Fruit fly (Drosophila melanogaster): ENCODE results near the gene CG5592.

CG5592 gene

DNA sequence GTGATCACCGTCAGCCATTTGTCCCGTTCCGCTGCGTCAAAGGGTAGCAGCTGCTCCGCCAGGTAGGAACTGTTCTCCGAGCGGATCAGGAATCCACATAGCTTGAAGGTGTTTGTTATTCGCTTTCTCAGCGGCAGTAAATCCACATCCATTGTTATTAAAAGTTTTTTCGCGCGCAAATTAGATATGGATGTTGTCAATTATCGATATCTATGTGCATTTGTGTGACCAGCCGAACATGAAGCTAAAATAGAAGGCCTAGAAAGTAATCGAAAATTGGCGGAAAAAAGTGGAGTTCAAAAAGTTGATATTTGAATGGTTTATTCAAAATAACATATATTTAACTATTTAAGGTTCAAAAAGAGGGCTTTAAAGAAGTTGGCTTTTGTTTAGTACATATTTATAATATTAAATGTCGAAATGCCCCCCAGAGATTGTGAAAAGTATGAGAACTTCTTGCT lies at the start of gene CG5592, which contains the start of gene PolE2:
Gene CG5592, plus strand, starts transcription at position 411 of the 461 bp plus-strand sequence.
Gene PolE2, minus strand, starts transcription at position 208 of the 461 bp plus-strand sequence.
- TF ChIP-seq psq (optimal IDR thresholded peaks at IDR 0.05) (no peak), Dll (optimal IDR thresholded peaks at IDR 0.05) (no peak), pan (optimal IDR thresholded peaks at IDR 0.05) (no peak)

DNA sequence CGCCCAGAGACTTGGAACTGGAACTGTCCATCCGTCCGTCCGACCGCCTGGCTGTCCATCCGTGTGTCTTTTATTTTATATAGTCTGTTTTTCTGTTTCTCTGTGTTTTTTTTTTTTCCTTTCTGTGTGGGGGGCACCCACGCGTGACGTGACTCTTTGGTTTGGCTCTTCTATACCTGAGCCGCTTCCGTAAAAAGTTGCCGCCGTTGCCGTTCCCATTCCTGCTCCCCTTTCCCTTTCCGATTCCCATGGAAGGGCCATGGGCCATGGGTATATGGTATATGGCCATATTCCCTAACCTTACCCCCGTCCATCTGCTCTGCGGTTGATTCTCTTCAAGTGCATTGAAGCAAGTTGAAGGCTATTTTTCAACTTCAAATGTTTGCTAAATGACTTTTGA lies 48.5 kb upstream of the CG5592 start:
- TF ChIP-seq psq (optimal IDR thresholded peaks at IDR 0.05) (no peak), EcR (GFP tag; optimal IDR thresholded peaks at IDR 0.05) (no peak), CG8478 (optimal IDR thresholded peaks at IDR 0.05) (no peak), pan (optimal IDR thresholded peaks at IDR 0.05) (no peak), Dll (optimal IDR thresholded peaks at IDR 0.05) (no peak), usp (GFP tag; optimal IDR thresholded peaks at IDR 0.05) (no peak)

DNA sequence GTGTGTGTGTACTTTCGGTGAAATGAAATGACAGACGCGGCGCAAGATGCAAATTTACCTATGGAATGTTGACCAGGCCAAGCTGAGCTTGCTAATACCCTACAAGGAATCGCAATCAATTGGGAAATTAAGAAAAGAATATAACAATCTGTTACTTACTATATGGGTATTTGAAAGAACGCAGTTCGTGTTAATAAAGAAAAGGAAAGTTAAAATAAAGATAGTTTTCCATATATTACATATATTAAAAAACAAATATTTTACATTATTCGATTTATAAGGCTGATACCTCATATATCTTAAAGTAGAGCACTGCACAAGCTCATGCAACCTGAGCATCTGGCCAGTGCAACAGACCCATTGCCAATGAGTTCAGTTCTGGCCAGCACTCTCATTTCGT lies 45.8 kb upstream of the CG5592 start:
- TF ChIP-seq usp (GFP tag; optimal IDR thresholded peaks at IDR 0.05): no peak
- no peak for TF ChIP-seq CG8478 (optimal IDR thresholded peaks at IDR 0.05)
- TF ChIP-seq EcR (GFP tag; optimal IDR thresholded peaks at IDR 0.05): no peak
- no peak for TF ChIP-seq pan (optimal IDR thresholded peaks at IDR 0.05)
- TF ChIP-seq Dll (optimal IDR thresholded peaks at IDR 0.05): no peak
- TF ChIP-seq psq (optimal IDR thresholded peaks at IDR 0.05): no peak

DNA sequence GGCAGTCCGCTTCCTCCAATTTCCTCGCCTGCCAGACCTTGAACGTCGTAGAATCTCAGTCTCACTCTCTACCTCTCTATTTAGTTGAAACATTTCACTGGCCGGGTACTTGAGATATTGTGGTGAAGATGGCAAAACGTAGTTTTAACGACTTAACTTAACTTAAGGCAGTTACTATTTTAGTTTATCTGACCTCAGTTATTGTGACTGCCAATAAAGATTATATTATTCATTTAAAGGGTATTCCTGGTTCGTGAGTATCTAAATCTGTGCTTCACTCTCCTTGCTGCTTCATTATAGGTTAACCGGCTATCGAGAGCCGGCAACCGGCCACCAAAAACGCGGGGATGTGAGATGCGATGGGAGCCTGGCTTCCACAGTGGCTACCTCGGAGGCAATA lies 42.3 kb upstream of the CG5592 start:
- TF ChIP-seq CG8478 (optimal IDR thresholded peaks at IDR 0.05) (no peak), EcR (GFP tag; optimal IDR thresholded peaks at IDR 0.05) (no peak), usp (GFP tag; optimal IDR thresholded peaks at IDR 0.05) (no peak), pan (optimal IDR thresholded peaks at IDR 0.05) (no peak), psq (optimal IDR thresholded peaks at IDR 0.05) (no peak), Dll (optimal IDR thresholded peaks at IDR 0.05) (no peak)

DNA sequence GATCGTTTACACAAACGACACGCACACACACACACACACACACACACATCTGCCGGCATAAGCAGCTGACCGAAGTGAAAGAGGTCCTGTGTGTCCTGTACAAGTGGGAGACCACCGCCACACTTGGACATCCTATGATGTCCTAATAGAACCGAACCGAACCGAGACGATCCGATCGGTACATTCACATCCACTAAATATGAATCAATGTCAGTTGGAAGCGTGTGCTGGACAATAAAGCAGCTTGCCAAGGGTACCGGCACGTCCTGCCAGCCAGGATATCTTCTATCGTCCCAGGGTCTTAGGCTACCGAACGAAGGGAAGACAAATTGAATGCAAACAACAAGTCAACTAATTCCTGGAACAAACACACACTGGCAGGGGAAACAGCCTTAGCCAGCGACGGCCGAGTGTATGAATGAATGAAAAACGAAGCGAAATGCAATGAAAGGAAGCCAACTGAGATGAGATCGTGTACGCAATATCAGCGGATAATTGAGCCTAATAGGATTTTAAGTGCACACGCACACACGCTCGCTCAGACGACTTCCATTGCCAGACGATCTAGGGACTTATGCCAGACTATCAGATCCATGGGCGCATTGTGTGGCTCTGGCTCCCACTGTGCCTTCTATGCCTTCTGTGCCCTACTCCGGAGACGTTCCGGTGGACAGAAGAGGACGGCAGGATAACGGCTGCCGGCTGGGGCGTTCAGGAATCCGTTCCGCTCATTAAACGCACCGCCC lies 41.2 kb upstream of the CG5592 start:
- TF ChIP-seq CG8478 (optimal IDR thresholded peaks at IDR 0.05): no peak
- TF ChIP-seq psq (optimal IDR thresholded peaks at IDR 0.05): no peak
- no peak for TF ChIP-seq usp (GFP tag; optimal IDR thresholded peaks at IDR 0.05)
- TF ChIP-seq EcR (GFP tag; optimal IDR thresholded peaks at IDR 0.05): no peak
- no peak for TF ChIP-seq Dll (optimal IDR thresholded peaks at IDR 0.05)
- TF ChIP-seq pan (optimal IDR thresholded peaks at IDR 0.05): no peak

DNA sequence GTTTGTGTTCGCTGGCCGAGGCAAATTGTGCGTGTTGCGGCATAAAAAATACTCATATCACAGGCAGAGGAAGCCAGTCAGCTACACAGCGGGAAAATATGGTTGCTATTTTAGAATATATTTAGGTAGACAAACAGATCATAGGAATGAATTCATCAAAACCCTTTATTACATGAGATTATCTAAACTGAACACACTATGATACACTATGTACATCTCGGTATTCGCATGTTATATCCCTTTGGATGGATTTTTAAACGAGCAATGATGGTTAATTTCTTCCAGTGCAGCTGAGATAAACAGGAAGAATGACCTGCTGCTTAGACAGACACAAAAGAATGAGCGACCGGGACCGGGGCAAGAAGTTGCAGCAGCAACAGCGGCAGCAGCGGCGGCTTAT lies 40.5 kb upstream of the CG5592 start:
- TF ChIP-seq Dll (optimal IDR thresholded peaks at IDR 0.05) (no peak), usp (GFP tag; optimal IDR thresholded peaks at IDR 0.05) (no peak), CG8478 (optimal IDR thresholded peaks at IDR 0.05) (no peak), EcR (GFP tag; optimal IDR thresholded peaks at IDR 0.05) (no peak)

DNA sequence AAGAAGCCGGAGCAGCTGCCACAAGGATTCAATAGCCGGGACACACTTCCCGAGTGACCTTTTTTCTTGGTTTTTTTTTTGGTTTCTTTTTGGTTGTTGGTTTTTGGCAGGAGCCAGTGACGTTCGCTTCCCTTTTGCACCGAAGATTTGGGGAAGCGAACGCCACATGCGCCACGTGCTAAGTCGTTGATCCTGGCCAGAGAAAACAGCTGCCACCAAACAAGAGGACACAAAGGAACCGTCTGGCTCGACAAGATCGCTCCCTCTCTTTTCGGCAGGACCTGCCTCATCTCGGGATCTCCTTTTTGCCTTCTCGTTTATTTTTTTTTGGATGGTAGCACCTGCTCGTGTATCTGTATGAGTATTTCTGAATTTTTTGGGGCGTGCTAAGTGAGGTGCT lies 38.4 kb upstream of the CG5592 start:
- TF ChIP-seq EcR (GFP tag; optimal IDR thresholded peaks at IDR 0.05) (no peak), Dll (optimal IDR thresholded peaks at IDR 0.05) (no peak)

DNA sequence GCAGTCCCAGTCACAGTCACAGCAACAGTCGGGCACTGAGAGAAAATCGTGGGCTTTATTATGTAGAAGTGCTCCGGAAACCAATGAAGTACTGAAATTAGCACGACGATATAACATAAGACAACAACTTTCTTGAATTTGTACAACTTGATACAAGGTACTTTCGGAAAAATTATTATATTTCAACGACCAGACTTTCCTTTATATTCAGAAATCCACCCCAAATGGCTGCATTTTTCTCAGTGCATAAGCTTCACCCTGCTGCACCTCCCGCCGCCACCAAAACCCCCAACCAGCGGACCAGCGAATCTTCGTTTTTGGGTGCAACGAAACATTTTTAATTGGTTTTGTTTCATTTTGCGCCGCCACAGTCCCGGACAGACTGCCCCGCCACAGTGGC lies 34.4 kb upstream of the CG5592 start:
- TF ChIP-seq Dll (optimal IDR thresholded peaks at IDR 0.05) (no peak), psq (optimal IDR thresholded peaks at IDR 0.05) (no peak), usp (GFP tag; optimal IDR thresholded peaks at IDR 0.05) (no peak), EcR (GFP tag; optimal IDR thresholded peaks at IDR 0.05) (no peak), CG8478 (optimal IDR thresholded peaks at IDR 0.05) (no peak), pan (optimal IDR thresholded peaks at IDR 0.05) (no peak)

DNA sequence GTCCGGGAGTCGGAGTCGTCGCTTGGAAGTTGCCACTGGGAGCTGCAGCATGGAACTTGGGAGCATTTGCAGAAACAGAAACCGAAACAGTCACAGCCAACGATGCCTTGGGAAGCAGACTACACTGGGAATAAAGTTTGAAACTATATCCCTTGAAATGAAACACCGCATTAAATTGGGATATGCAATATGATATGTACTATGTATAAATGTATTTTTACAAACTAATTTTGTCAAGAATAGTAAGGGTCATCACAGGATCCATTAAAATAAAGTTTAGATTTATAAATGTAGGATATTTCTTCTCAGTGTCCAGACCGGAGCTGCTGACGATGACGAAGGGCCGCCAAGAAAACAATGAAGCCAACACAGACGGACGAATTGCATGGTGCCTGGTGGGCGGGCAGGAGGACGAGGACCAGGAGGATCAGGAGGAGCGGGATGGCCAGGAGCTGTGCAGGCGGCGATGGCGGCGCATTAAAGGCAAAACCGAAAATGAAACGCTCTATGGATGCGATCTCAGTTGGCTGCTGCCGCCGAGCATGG lies 33.5 kb upstream of the CG5592 start:
- no peak for TF ChIP-seq usp (GFP tag; optimal IDR thresholded peaks at IDR 0.05)
- TF ChIP-seq EcR (GFP tag; optimal IDR thresholded peaks at IDR 0.05): no peak
- no peak for TF ChIP-seq Dll (optimal IDR thresholded peaks at IDR 0.05)
- TF ChIP-seq psq (optimal IDR thresholded peaks at IDR 0.05): no peak
- TF ChIP-seq pan (optimal IDR thresholded peaks at IDR 0.05): no peak
- no peak for TF ChIP-seq CG8478 (optimal IDR thresholded peaks at IDR 0.05)

DNA sequence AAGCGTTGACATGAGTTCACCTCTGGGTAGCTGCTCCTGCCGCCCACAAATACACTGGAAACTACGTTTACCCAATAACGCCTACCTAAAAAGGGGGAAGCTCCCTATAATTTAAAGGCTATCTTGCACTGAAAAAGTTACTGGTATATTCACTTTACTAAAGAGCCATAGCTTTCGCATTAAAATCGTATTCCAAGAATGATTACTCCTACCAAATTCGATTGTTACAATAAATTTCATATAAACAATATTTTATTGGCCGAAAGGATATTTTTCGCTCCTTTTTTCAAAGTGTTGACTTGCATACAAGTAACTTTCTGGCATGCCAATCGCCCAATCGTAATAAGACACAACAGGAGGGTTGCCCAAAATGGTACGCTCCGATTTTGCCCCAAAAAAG lies 30.5 kb upstream of the CG5592 start:
- TF ChIP-seq CG8478 (optimal IDR thresholded peaks at IDR 0.05): no peak
- no peak for TF ChIP-seq Dll (optimal IDR thresholded peaks at IDR 0.05)

DNA sequence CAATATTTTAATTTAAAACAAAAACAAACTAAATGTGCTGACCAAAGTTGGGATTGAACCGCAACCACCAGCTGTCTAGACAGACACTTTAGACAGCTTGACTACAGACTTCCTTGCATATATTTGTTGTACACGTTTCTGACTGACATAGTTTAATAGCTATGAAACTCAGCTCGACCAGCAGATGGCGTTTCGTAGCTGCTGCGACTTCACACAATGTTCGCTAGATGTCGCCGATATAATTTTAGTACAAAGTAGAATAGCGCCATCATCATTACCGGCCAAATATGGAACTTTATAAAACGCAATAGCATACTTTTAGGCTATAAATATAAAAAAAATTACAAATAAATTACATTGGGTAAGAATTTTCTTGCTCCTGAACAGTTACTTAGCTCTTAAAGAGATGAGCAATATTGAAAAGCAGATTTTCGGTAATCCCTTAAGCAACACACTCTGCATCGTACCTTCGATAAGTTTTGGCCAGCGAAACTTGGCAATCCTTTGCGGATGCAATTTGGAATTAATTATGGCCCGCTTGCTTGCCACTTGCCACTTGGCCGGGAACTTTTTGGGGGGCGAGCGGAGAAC lies 27.7 kb upstream of the CG5592 start:
- TF ChIP-seq pan (optimal IDR thresholded peaks at IDR 0.05) (no peak), usp (GFP tag; optimal IDR thresholded peaks at IDR 0.05) (no peak), Dll (optimal IDR thresholded peaks at IDR 0.05) (no peak), CG8478 (optimal IDR thresholded peaks at IDR 0.05) (no peak), psq (optimal IDR thresholded peaks at IDR 0.05) (no peak), EcR (GFP tag; optimal IDR thresholded peaks at IDR 0.05) (no peak)

DNA sequence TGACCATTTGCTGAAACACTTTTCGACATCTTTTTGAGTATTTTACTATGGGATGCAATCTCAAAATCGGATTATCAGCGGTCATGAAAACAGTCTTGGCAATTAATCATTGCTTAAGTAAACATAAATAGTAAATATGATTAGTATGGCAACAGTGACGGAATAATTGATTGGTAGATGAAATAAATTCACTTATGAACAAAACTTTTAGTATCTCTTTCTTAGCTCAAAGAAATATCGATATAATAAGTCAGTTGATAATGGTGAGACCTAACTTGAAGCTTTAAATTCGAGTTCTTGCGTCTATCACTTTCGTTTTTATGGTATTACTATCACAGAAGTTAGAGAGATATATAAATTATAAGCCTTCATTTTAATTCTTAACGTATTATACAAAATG lies 26.2 kb upstream of the CG5592 start, which contains the start of gene CG5568:
Gene CG5568, plus strand, starts transcription at position 301 of the 400 bp plus-strand sequence.
- TF ChIP-seq Dll (optimal IDR thresholded peaks at IDR 0.05) (no peak), psq (optimal IDR thresholded peaks at IDR 0.05) (no peak), EcR (GFP tag; optimal IDR thresholded peaks at IDR 0.05) (no peak), pan (optimal IDR thresholded peaks at IDR 0.05) (no peak), usp (GFP tag; optimal IDR thresholded peaks at IDR 0.05) (no peak), CG8478 (optimal IDR thresholded peaks at IDR 0.05) (no peak)
